Fruit fly (Drosophila melanogaster) whole organism, embryonic: ENCODE results near the gene CG5644.
A peak's percentile ranks its signal among the peaks of the same experiment; 100 is the strongest.

Source experiments
- Ada2b ChIP-seq: fragments of 200-800 bp; sonication (Bioruptor generic); IDR thresholded peaks from 2 replicates; pipeline ENCODE4 v1.3.6; 2022; ENCODE audit warnings: missing biosample characterization, missing genetic modification characterization
- Asciz ChIP-seq: fragments of 200-800 bp; sonication (Bioruptor generic); optimal IDR thresholded peaks from 2 replicates; lab custom pipeline; 2017; ENCODE audit warnings: missing biosample characterization, mild to moderate bottlenecking, missing genetic modification characterization, missing genetic modification reagents
- Bgb ChIP-seq: fragments of 200-800 bp; sonication (Bioruptor generic); IDR thresholded peaks from 2 replicates; pipeline ENCODE4 v1.3.6; 2022; ENCODE audit warnings: missing biosample characterization, missing genetic modification characterization; ENCODE audit not compliant: partially characterized antibody
- CG10959 ChIP-seq: fragments of 200-800 bp; sonication (Bioruptor generic); IDR thresholded peaks from 2 replicates; pipeline ENCODE4 v1.3.6; 2022; ENCODE audit warnings: missing biosample characterization, missing genetic modification characterization
- CG11093 ChIP-seq: fragments of 200-800 bp; sonication (Bioruptor generic); IDR thresholded peaks from 3 replicates; pipeline ENCODE4 v1.3.6; 2022; ENCODE audit warnings: missing biosample characterization, missing genetic modification characterization
- CG12942 ChIP-seq: fragments of 200-800 bp; sonication (Bioruptor generic); optimal IDR thresholded peaks from 3 replicates; lab custom pipeline; 2016; ENCODE audit warnings: missing biosample characterization, missing genetic modification characterization
- CG14014 ChIP-seq: fragments of 200-800 bp; sonication (Bioruptor generic); IDR thresholded peaks from 2 replicates; pipeline ENCODE4 v1.3.6; 2022; ENCODE audit warnings: missing biosample characterization, missing genetic modification characterization
- CG1529 ChIP-seq: fragments of 200-800 bp; sonication (Bioruptor generic); optimal IDR thresholded peaks from 3 replicates; lab custom pipeline; 2018; ENCODE audit warnings: missing biosample characterization, missing genetic modification characterization
- CG15601 ChIP-seq: fragments of 200-800 bp; sonication (Bioruptor generic); optimal IDR thresholded peaks from 3 replicates; lab custom pipeline; 2019; ENCODE audit warnings: missing biosample characterization, mild to moderate bottlenecking, missing genetic modification characterization, moderate library complexity
- CG17568 ChIP-seq: fragments of 200-800 bp; sonication (Bioruptor generic); optimal IDR thresholded peaks from 2 replicates; lab custom pipeline; 2018; ENCODE audit warnings: missing biosample characterization, mild to moderate bottlenecking, missing genetic modification characterization, moderate library complexity
- CG2199 ChIP-seq: fragments of 200-800 bp; sonication (Bioruptor generic); IDR thresholded peaks from 3 replicates; pipeline ENCODE4 v1.3.6; 2022; ENCODE audit warnings: missing biosample characterization, missing genetic modification characterization
- CG2202 ChIP-seq: fragments of 200-800 bp; sonication (Bioruptor generic); optimal IDR thresholded peaks from 2 replicates; lab custom pipeline; 2018; ENCODE audit warnings: missing biosample characterization, mild to moderate bottlenecking, missing genetic modification characterization
- CG31365 ChIP-seq: fragments of 200-800 bp; sonication (Bioruptor generic); optimal IDR thresholded peaks from 2 replicates; lab custom pipeline; 2018; ENCODE audit warnings: missing biosample characterization, mild to moderate bottlenecking, missing genetic modification characterization
- CG4282 ChIP-seq: fragments of 200-800 bp; sonication (Bioruptor generic); optimal IDR thresholded peaks from 2 replicates; lab custom pipeline; 2016; ENCODE audit warnings: missing biosample characterization, missing genetic modification characterization
- CG4617 ChIP-seq: fragments of 200-800 bp; sonication (Bioruptor generic); optimal IDR thresholded peaks from 3 replicates; lab custom pipeline; 2016; ENCODE audit warnings: missing biosample characterization, missing genetic modification characterization, borderline replicate concordance
- CG4854 ChIP-seq: fragments of 200-800 bp; sonication (Bioruptor generic); optimal IDR thresholded peaks from 2 replicates; lab custom pipeline; 2016; ENCODE audit warnings: missing biosample characterization, missing genetic modification characterization, inconsistent platforms
- CG6689 ChIP-seq: fragments of 200-800 bp; sonication (Bioruptor generic); IDR thresholded peaks from 2 replicates; pipeline ENCODE4 v1.3.6; 2022; ENCODE audit warnings: missing biosample characterization, missing genetic modification characterization
- CG6765 ChIP-seq: fragments of 200-800 bp; sonication (Bioruptor generic); optimal IDR thresholded peaks from 3 replicates; lab custom pipeline; 2017; ENCODE audit warnings: missing biosample characterization, mild to moderate bottlenecking, missing genetic modification characterization
- CG7928 ChIP-seq: fragments of 200-800 bp; sonication (Bioruptor generic); optimal IDR thresholded peaks from 2 replicates; lab custom pipeline; 2017; ENCODE audit warnings: missing biosample characterization, mild to moderate bottlenecking, missing genetic modification characterization
- CG7963 ChIP-seq: fragments of 200-800 bp; sonication (Bioruptor generic); IDR thresholded peaks from 3 replicates; pipeline ENCODE4 v1.3.6; 2022; ENCODE audit warnings: missing biosample characterization, missing genetic modification characterization; ENCODE audit not compliant: partially characterized antibody
- Camta ChIP-seq: fragments of 200-800 bp; sonication (Bioruptor generic); optimal IDR thresholded peaks from 2 replicates; lab custom pipeline; 2016; ENCODE audit warnings: missing biosample characterization, missing genetic modification characterization
- CrebB ChIP-seq: fragments of 200-800 bp; sonication (Bioruptor generic); optimal IDR thresholded peaks from 3 replicates; lab custom pipeline; 2018; ENCODE audit warnings: missing biosample characterization, mild to moderate bottlenecking, missing genetic modification characterization
- D19A ChIP-seq: fragments of 200-800 bp; optimal IDR thresholded peaks from 3 replicates; lab custom pipeline; 2019; ENCODE audit warnings: missing biosample characterization, mild to moderate bottlenecking, missing genetic modification characterization, moderate library complexity
- Dad ChIP-seq: fragments of 200-800 bp; sonication (Bioruptor generic); optimal IDR thresholded peaks from 3 replicates; lab custom pipeline; 2016; ENCODE audit warnings: missing biosample characterization, missing genetic modification characterization
- Dll ChIP-seq: fragments of 200-800 bp; sonication (Bioruptor generic); IDR thresholded peaks from 4 replicates; pipeline ENCODE4 v1.3.6; 2022; ENCODE audit warnings: missing biosample characterization, missing genetic modification characterization; ENCODE audit not compliant: partially characterized antibody
- Dp ChIP-seq: fragments of 200-800 bp; sonication (Bioruptor generic); optimal IDR thresholded peaks from 2 replicates; lab custom pipeline; 2018; ENCODE audit warnings: missing biosample characterization, mild to moderate bottlenecking, missing genetic modification characterization, moderate library complexity
- H2.0 ChIP-seq: fragments of 200-800 bp; sonication (Bioruptor generic); IDR thresholded peaks from 2 replicates; pipeline ENCODE4 v1.3.6; 2022; ENCODE audit warnings: missing biosample characterization, missing genetic modification characterization
- Hey ChIP-seq: fragments of 200-800 bp; sonication (Bioruptor generic); optimal IDR thresholded peaks from 3 replicates; lab custom pipeline; 2018; ENCODE audit warnings: missing biosample characterization, mild to moderate bottlenecking, missing genetic modification characterization
- Mrtf ChIP-seq: fragments of 200-800 bp; sonication (Bioruptor generic); IDR thresholded peaks from 3 replicates; pipeline ENCODE4 v1.3.6; 2022; ENCODE audit warnings: missing biosample characterization, missing genetic modification characterization
- Myb ChIP-seq: fragments of 200-800 bp; sonication (Bioruptor generic); optimal IDR thresholded peaks from 2 replicates; lab custom pipeline; 2016; ENCODE audit warnings: missing biosample characterization, missing genetic modification characterization
- NfI ChIP-seq: fragments of 200-800 bp; sonication (Bioruptor generic); optimal IDR thresholded peaks from 3 replicates; lab custom pipeline; 2018; ENCODE audit warnings: missing biosample characterization, mild to moderate bottlenecking, missing genetic modification characterization, moderate library complexity
- Usf ChIP-seq: fragments of 200-800 bp; sonication (Bioruptor generic); optimal IDR thresholded peaks from 2 replicates; lab custom pipeline; 2017; ENCODE audit warnings: missing genotype, missing biosample characterization, missing genetic modification characterization
- Xrp1 ChIP-seq: fragments of 200-800 bp; sonication (Bioruptor generic); IDR thresholded peaks from 2 replicates; pipeline ENCODE4 v1.3.6; 2022; ENCODE audit warnings: missing biosample characterization, missing genetic modification characterization
- ap ChIP-seq: fragments of 200-800 bp; sonication (Bioruptor generic); IDR thresholded peaks from 2 replicates; pipeline ENCODE4 v1.3.6; 2022; ENCODE audit warnings: missing biosample characterization, missing genetic modification characterization
- ase ChIP-seq: fragments of 200-800 bp; sonication (Bioruptor generic); IDR thresholded peaks from 3 replicates; pipeline ENCODE4 v1.3.6; 2022; ENCODE audit warnings: missing biosample characterization, missing genetic modification characterization
- bsh ChIP-seq, 2 experiments: fragments of 200-800 bp; sonication (Bioruptor generic); optimal IDR thresholded peaks; 2 replicates each; lab custom pipeline; 2017 to 2018; ENCODE audit warnings: mild to moderate bottlenecking in 2 of 2, missing biosample characterization in 2 of 2, missing genetic modification characterization in 2 of 2, moderate library complexity in 1 of 2
- crp ChIP-seq, 2 experiments: fragments of 200-800 bp; sonication (Bioruptor generic); optimal IDR thresholded peaks; 2 replicates in 1 of 2; 3 replicates in 1 of 2; lab custom pipeline; 2017; ENCODE audit warnings: missing biosample characterization in 2 of 2, missing genetic modification characterization in 2 of 2, mild to moderate bottlenecking in 1 of 2, moderate library complexity in 1 of 2
- fu2 ChIP-seq: fragments of 200-800 bp; sonication (Bioruptor generic); optimal IDR thresholded peaks from 2 replicates; lab custom pipeline; 2016; ENCODE audit warnings: missing biosample characterization, missing genetic modification characterization
- gce ChIP-seq: fragments of 200-800 bp; sonication (Bioruptor generic); IDR thresholded peaks from 3 replicates; pipeline ENCODE4 v1.3.6; 2022; ENCODE audit warnings: missing biosample characterization, missing genetic modification characterization
- gt ChIP-seq: fragments of 200-800 bp; sonication (Bioruptor generic); IDR thresholded peaks from 2 replicates; pipeline ENCODE4 v1.3.6; 2022; ENCODE audit warnings: missing biosample characterization, missing genetic modification characterization
- h ChIP-seq: fragments of >200 bp; optimal IDR thresholded peaks from 2 replicates; lab custom pipeline; 2017
- knrl ChIP-seq: fragments of 200-800 bp; sonication (Bioruptor generic); IDR thresholded peaks from 3 replicates; pipeline ENCODE4 v1.3.6; 2022; ENCODE audit warnings: missing biosample characterization, missing genetic modification characterization; ENCODE audit not compliant: partially characterized antibody
- org-1 ChIP-seq: fragments of 200-800 bp; sonication (Bioruptor generic); optimal IDR thresholded peaks from 2 replicates; lab custom pipeline; 2017; ENCODE audit warnings: missing biosample characterization, missing genetic modification characterization
- pan ChIP-seq, 4 experiments: fragments of >200 bp in 3 of 4; fragments of 200-800 bp in 1 of 4; sonication (Bioruptor generic) in 1 of 4; optimal IDR thresholded peaks in 3 of 4; IDR thresholded peaks in 1 of 4; 2 replicates each; pipeline versions ENCODE4 v1.3.6 to Lab custom; 2017 to 2022; ENCODE audit warnings: missing biosample characterization in 2 of 4, missing genetic modification characterization in 2 of 4, mixed read lengths in 1 of 4
- prd ChIP-seq, 3 experiments: fragments of >200 bp in 2 of 3; fragments of 200-800 bp in 1 of 3; sonication (Bioruptor generic) in 1 of 3; optimal IDR thresholded peaks in 2 of 3; IDR thresholded peaks in 1 of 3; 2 replicates in 2 of 3; 3 replicates in 1 of 3; pipeline versions ENCODE4 v1.3.6 to Lab custom; 2017 to 2022; ENCODE audit warnings: missing biosample characterization in 1 of 3, missing genetic modification characterization in 1 of 3
- sens-2 ChIP-seq: fragments of 200-800 bp; sonication (Bioruptor generic); IDR thresholded peaks from 2 replicates; pipeline ENCODE4 v1.3.6; 2022; ENCODE audit warnings: missing biosample characterization, missing genetic modification characterization
- ttk ChIP-seq: fragments of 200-800 bp; sonication (Bioruptor generic); IDR thresholded peaks from 2 replicates; pipeline ENCODE4 v2.1.2; 2022; ENCODE audit warnings: missing biosample characterization, missing genetic modification characterization
- vfl ChIP-seq: fragments of 200-800 bp; sonication (Bioruptor generic); optimal IDR thresholded peaks from 2 replicates; lab custom pipeline; 2016; ENCODE audit warnings: missing biosample characterization, missing genetic modification characterization
- yki ChIP-seq: fragments of >200 bp; optimal IDR thresholded peaks from 3 replicates; lab custom pipeline; 2018
- zfh1 ChIP-seq: fragments of 200-800 bp; sonication (Bioruptor generic); IDR thresholded peaks from 3 replicates; pipeline ENCODE4 v1.3.6; 2022; ENCODE audit warnings: missing biosample characterization, missing genetic modification characterization

CG5644 gene

DNA sequence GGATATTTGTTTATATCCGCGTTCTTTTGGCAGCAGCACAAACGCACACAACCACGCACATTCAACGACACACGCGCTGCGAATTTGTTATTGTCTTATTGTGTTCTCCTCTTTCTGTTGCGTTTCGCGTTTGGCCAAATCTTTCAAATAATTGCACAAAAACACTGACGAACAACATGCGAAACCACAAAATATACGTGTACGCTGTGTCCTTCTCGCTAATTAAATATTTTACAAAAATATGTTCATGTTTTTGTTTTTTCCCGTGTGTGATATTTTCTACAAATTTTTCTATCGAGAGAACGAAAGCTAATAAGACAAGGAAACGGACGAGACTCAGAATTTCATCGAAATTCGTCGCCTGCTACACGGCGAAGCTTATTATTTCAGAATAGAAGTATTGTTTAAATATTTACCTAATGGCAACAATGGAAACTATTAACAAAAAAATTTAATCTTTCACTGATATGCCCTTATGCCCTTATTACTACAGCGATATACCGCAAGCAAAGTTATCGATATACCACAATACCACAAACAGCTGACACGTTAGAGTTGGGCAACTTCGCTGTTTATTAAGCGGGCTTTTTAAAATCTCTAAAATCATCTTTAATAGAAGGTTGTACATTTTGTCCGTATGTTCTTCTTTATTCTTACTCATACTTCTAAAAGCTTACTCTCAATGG is 25.6 kb downstream of the CG5644 start, which contains the start of the genes CG43783 and orb2 (continued):
- TF ChIP-seq CG7963 (0 out of 3 replicates have a peak, but pooled peaks have one; percentile 56), D19A (tag; lab: Kevin White, UChicago) (no peak), CG10959 (GFP tag; lab: Robert Waterston, UW) (no peak), CrebB (tag; lab: Kevin White, UChicago) (no peak), CG4282 (GFP tag; lab: Kevin White, UChicago) (no peak), yki (lab: Kevin White, UChicago) (no peak), Dll (peak; percentile 62), CG14014 (GFP tag; lab: Robert Waterston, UW) (no peak), CG6765 (GFP tag; lab: Kevin White, UChicago) (no peak), zfh1 (no peak), Ada2b (GFP tag; lab: Robert Waterston, UW) (no peak), Mrtf (no peak), CG12942 (GFP tag; lab: Kevin White, UChicago) (no peak), NfI (GFP tag; lab: Kevin White, UChicago) (no peak), knrl (peak; percentile 23; the same call in 2 of the 3 replicates), Xrp1 (GFP tag; lab: Robert Waterston, UW) (no peak), ap (GFP tag; lab: Robert Waterston, UW) (no peak), CG17568 (GFP tag; lab: Kevin White, UChicago) (no peak), H2.0 (GFP tag; lab: Robert Waterston, UW) (no peak), CG4854 (GFP tag; lab: Kevin White, UChicago) (no peak), sens-2 (GFP tag; lab: Robert Waterston, UW) (no peak), Camta (no peak), CG11093 (GFP tag; lab: Robert Waterston, UW) (no peak), CG1529 (GFP tag; lab: Kevin White, UChicago) (no peak), h (no peak), Hey (tag; lab: Kevin White, UChicago) (no peak), prd (optimal IDR thresholded peaks at IDR 0.05; lab: Kevin White, UChicago) (no peak), prd (GFP tag; IDR thresholded peaks at IDR 0.05; lab: Robert Waterston, UW) (no peak), Dp (peak; percentile 85), CG4617 (GFP tag; lab: Kevin White, UChicago) (peak; percentile 32), CG31365 (tag; lab: Kevin White, UChicago) (no peak), CG7928 (GFP tag; lab: Kevin White, UChicago) (no peak), vfl (GFP tag; lab: Kevin White, UChicago) (no peak), fu2 (GFP tag; lab: Kevin White, UChicago) (no peak), gt (GFP tag; lab: Robert Waterston, UW) (no peak), Asciz (GFP tag; lab: Kevin White, UChicago) (no peak), CG15601 (tag; lab: Kevin White, UChicago) (no peak), CG2202 (tag; lab: Kevin White, UChicago) (no peak), org-1 (GFP tag; lab: Kevin White, UChicago) (no peak), pan (optimal IDR thresholded peaks at IDR 0.05; lab: Kevin White, UChicago) (no peak), pan (GFP tag; optimal IDR thresholded peaks at IDR 0.05 in 1 of 2, IDR thresholded peaks at IDR 0.05 in 1 of 2) (no peak), Myb (GFP tag; lab: Kevin White, UChicago) (no peak), ttk (GFP tag; lab: Robert Waterston, UW) (no peak), CG6689 (GFP tag; lab: Robert Waterston, UW) (no peak), Bgb (GFP tag; lab: Robert Waterston, UW) (peak; percentile 65), ase (no peak), bsh (GFP tag; optimal IDR thresholded peaks at IDR 0.05; lab: Kevin White, UChicago) (no peak), Usf (GFP tag; lab: Kevin White, UChicago) (no peak), Dad (no peak), gce (GFP tag; lab: Robert Waterston, UW) (no peak), CG2199 (no peak), crp (GFP tag; optimal IDR thresholded peaks at IDR 0.05; lab: Kevin White, UChicago) (peak; percentile 26 to 89)
